Worm (Caenorhabditis elegans) whole organism, young adult: ENCODE measurements around the gene gcy-12.
A peak's percentile ranks its signal among the peaks of the same experiment; 100 is the strongest.

Experiments
- B0019.2 ChIP-seq: fragments of 200-800 bp; sonication (Bioruptor generic); conservative IDR thresholded peaks from 2 replicates; pipeline ENCODE4 v1.3.6; 2022; ENCODE audit warnings: missing genetic modification reagents, missing genetic modification characterization, missing compliant biosample characterization
- B0035.1 ChIP-seq: sonication (generic microtip); optimal IDR thresholded peaks from 2 replicates; lab custom pipeline; 2016; ENCODE audit warnings: missing genetic modification characterization, mild to moderate bottlenecking, missing compliant biosample characterization, missing genotype, missing genetic modification reagents
- B0261.1 ChIP-seq: sonication (generic microtip); optimal IDR thresholded peaks from 2 replicates; lab custom pipeline; 2016; ENCODE audit warnings: mild to moderate bottlenecking, missing genetic modification characterization, moderate library complexity, missing compliant biosample characterization
- F10E7.11 ChIP-seq: sonication (generic microtip); optimal IDR thresholded peaks from 2 replicates; lab custom pipeline; 2017; ENCODE audit warnings: mild to moderate bottlenecking, missing genetic modification characterization, moderate library complexity, missing compliant biosample characterization
- F33H1.4 ChIP-seq: fragments of 200-800 bp; sonication (Bioruptor generic); IDR thresholded peaks from 2 replicates; pipeline ENCODE4 v1.3.6; 2022; ENCODE audit warnings: missing genetic modification reagents, missing genetic modification characterization, missing compliant biosample characterization
- F39B2.1 ChIP-seq: fragments of 200-800 bp; sonication (Bioruptor generic); IDR thresholded peaks from 2 replicates; pipeline ENCODE4 v1.3.6; 2022; ENCODE audit warnings: missing genetic modification reagents, missing genetic modification characterization, missing compliant biosample characterization
- F57C9.4 ChIP-seq: sonication (generic microtip); optimal IDR thresholded peaks from 2 replicates; lab custom pipeline; 2017; ENCODE audit warnings: mild to moderate bottlenecking, missing genetic modification characterization, missing compliant biosample characterization
- T07F8.4 ChIP-seq: sonication (generic microtip); optimal IDR thresholded peaks from 2 replicates; lab custom pipeline; 2016; ENCODE audit warnings: mild to moderate bottlenecking, missing genetic modification characterization, moderate library complexity, missing compliant biosample characterization
- T26A5.8 ChIP-seq: sonication (generic microtip); optimal IDR thresholded peaks from 2 replicates; lab custom pipeline; 2016; ENCODE audit warnings: missing genetic modification characterization, missing compliant biosample characterization
- Y79H2A.3 ChIP-seq: fragments of 200-800 bp; sonication (Bioruptor generic); conservative IDR thresholded peaks from 2 replicates; pipeline ENCODE4 v1.3.6; 2022; ENCODE audit warnings: missing genetic modification reagents, missing genetic modification characterization, missing compliant biosample characterization
- Y95B8A.8 ChIP-seq: fragments of 200-800 bp; sonication (Bioruptor generic); IDR thresholded peaks from 2 replicates; pipeline ENCODE4 v1.3.6; 2022; ENCODE audit warnings: missing genetic modification reagents, missing genetic modification characterization, missing compliant biosample characterization
- ZK185.1 ChIP-seq: sonication (generic microtip); optimal IDR thresholded peaks from 2 replicates; lab custom pipeline; 2016; ENCODE audit warnings: mild to moderate bottlenecking, missing genetic modification characterization, missing compliant biosample characterization; ENCODE audit not compliant: poor library complexity, severe bottlenecking
- ama-1 ChIP-seq, 3 experiments: fragments of 150-350 bp in 1 of 3; sonication (generic microtip) in 2 of 3; optimal IDR thresholded peaks; 2 replicates each; lab custom pipeline; 2014 to 2018; ENCODE audit warnings: missing biosample characterization in 2 of 3, missing genetic modification characterization in 2 of 3, missing genetic modification reagents in 2 of 3
- atf-7 ChIP-seq: sonication (generic microtip); optimal IDR thresholded peaks from 2 replicates; lab custom pipeline; 2017; ENCODE audit warnings: mild to moderate bottlenecking, missing genetic modification characterization, missing compliant biosample characterization
- attf-5 ChIP-seq: fragments of 200-800 bp; sonication (Bioruptor generic); optimal IDR thresholded peaks from 2 replicates; lab custom pipeline; 2018; ENCODE audit warnings: mild to moderate bottlenecking, missing genetic modification characterization, missing compliant biosample characterization
- attf-6 ChIP-seq: fragments of 200-800 bp; sonication (Bioruptor generic); IDR thresholded peaks from 2 replicates; pipeline ENCODE4 v1.3.6; 2022; ENCODE audit warnings: missing genetic modification reagents, missing genetic modification characterization, missing compliant biosample characterization
- bed-2 ChIP-seq: fragments of 200-800 bp; sonication (Bioruptor generic); IDR thresholded peaks from 2 replicates; pipeline ENCODE4 v1.3.6; 2022; ENCODE audit warnings: missing genetic modification reagents, missing genetic modification characterization, missing compliant biosample characterization
- ccch-3 ChIP-seq: fragments of 200-800 bp; sonication (Bioruptor generic); optimal IDR thresholded peaks from 2 replicates; lab custom pipeline; 2018; ENCODE audit warnings: mild to moderate bottlenecking, missing genetic modification characterization, missing compliant biosample characterization
- cebp-2 ChIP-seq: fragments of 200-800 bp; sonication (Bioruptor generic); IDR thresholded peaks from 2 replicates; pipeline ENCODE4 v1.3.6; 2022; ENCODE audit warnings: missing genetic modification characterization, missing compliant biosample characterization
- ceh-100 ChIP-seq: fragments of 200-800 bp; sonication (Bioruptor generic); IDR thresholded peaks from 2 replicates; pipeline ENCODE4 v1.3.6; 2022; ENCODE audit warnings: missing genetic modification reagents, missing genetic modification characterization, missing compliant biosample characterization
- ceh-79 ChIP-seq: sonication (generic microtip); optimal IDR thresholded peaks from 2 replicates; lab custom pipeline; 2017; ENCODE audit warnings: mild to moderate bottlenecking, missing genetic modification characterization, missing compliant biosample characterization
- chd-7 ChIP-seq: sonication (generic microtip); optimal IDR thresholded peaks from 2 replicates; lab custom pipeline; 2016; ENCODE audit warnings: mild to moderate bottlenecking, missing genetic modification characterization, moderate library complexity, missing compliant biosample characterization
- die-1 ChIP-seq: sonication (generic microtip); optimal IDR thresholded peaks from 2 replicates; lab custom pipeline; 2016; ENCODE audit warnings: missing genotype, mild to moderate bottlenecking, missing genetic modification characterization, missing compliant biosample characterization
- dpff-1 ChIP-seq: sonication (generic microtip); optimal IDR thresholded peaks from 2 replicates; lab custom pipeline; 2017; ENCODE audit warnings: mild to moderate bottlenecking, missing genetic modification characterization, missing compliant biosample characterization
- egl-44 ChIP-seq: fragments of 200-800 bp; sonication (Bioruptor generic); IDR thresholded peaks from 2 replicates; pipeline ENCODE4 v1.3.6; 2022; ENCODE audit warnings: missing genetic modification reagents, missing genetic modification characterization, missing compliant biosample characterization
- egrh-3 ChIP-seq: fragments of 200-800 bp; sonication (Bioruptor generic); IDR thresholded peaks from 2 replicates; pipeline ENCODE4 v1.3.6; 2022; ENCODE audit warnings: missing genetic modification reagents, missing genetic modification characterization, missing compliant biosample characterization
- ets-4 ChIP-seq: fragments of 200-800 bp; sonication (Bioruptor generic); optimal IDR thresholded peaks from 2 replicates; lab custom pipeline; 2018; ENCODE audit warnings: mild to moderate bottlenecking, missing genetic modification characterization, missing compliant biosample characterization
- hlh-26 ChIP-seq: fragments of 200-800 bp; sonication (Bioruptor generic); conservative IDR thresholded peaks from 2 replicates; pipeline ENCODE4 v1.3.6; 2022; ENCODE audit warnings: missing genetic modification reagents, missing genetic modification characterization, missing compliant biosample characterization
- hmg-20 ChIP-seq: fragments of 200-800 bp; sonication (Bioruptor generic); IDR thresholded peaks from 2 replicates; pipeline ENCODE4 v1.3.6; 2022; ENCODE audit warnings: missing genetic modification reagents, missing genetic modification characterization, missing compliant biosample characterization
- lag-1 ChIP-seq: fragments of 200-800 bp; sonication (Bioruptor generic); IDR thresholded peaks from 2 replicates; pipeline ENCODE4 v1.3.6; 2022; ENCODE audit warnings: missing genetic modification reagents, missing genetic modification characterization, missing compliant biosample characterization
- lin-26 ChIP-seq: fragments of 200-800 bp; sonication (Bioruptor generic); IDR thresholded peaks from 2 replicates; pipeline ENCODE4 v1.3.6; 2022; ENCODE audit warnings: missing genetic modification reagents, missing genetic modification characterization, missing compliant biosample characterization
- lin-40 ChIP-seq: sonication (generic microtip); optimal IDR thresholded peaks from 2 replicates; lab custom pipeline; 2016; ENCODE audit warnings: missing genetic modification characterization, mild to moderate bottlenecking, missing compliant biosample characterization, missing genotype, missing genetic modification reagents
- lir-1 ChIP-seq: fragments of 200-800 bp; sonication (Bioruptor generic); conservative IDR thresholded peaks from 2 replicates; pipeline ENCODE4 v1.3.6; 2022; ENCODE audit warnings: missing genetic modification reagents, missing genetic modification characterization, missing compliant biosample characterization
- madf-8 ChIP-seq: fragments of 200-800 bp; sonication (Bioruptor generic); conservative IDR thresholded peaks from 2 replicates; pipeline ENCODE4 v1.3.6; 2022; ENCODE audit warnings: missing genetic modification reagents, missing genetic modification characterization, missing compliant biosample characterization
- nfya-1 ChIP-seq: sonication (generic microtip); optimal IDR thresholded peaks from 2 replicates; lab custom pipeline; 2017; ENCODE audit warnings: antibody characterized with exemption, missing compliant biosample characterization, missing genetic modification characterization, borderline replicate concordance; ENCODE audit not compliant: insufficient read depth
- nhr-120 ChIP-seq: fragments of 200-800 bp; sonication (Bioruptor generic); IDR thresholded peaks from 2 replicates; pipeline ENCODE4 v1.3.6; 2022; ENCODE audit warnings: missing genetic modification characterization, missing compliant biosample characterization
- rcor-1 ChIP-seq: fragments of 200-800 bp; sonication (Bioruptor generic); IDR thresholded peaks from 2 replicates; pipeline ENCODE4 v1.3.6; 2022; ENCODE audit warnings: missing genetic modification reagents, missing genetic modification characterization, missing compliant biosample characterization
- snpc-1.3 ChIP-seq: sonication (generic microtip); optimal IDR thresholded peaks from 2 replicates; lab custom pipeline; 2017; ENCODE audit warnings: missing genetic modification characterization, mild to moderate bottlenecking, missing compliant biosample characterization, antibody characterized with exemption, moderate library complexity, missing genotype, missing genetic modification reagents; ENCODE audit not compliant: insufficient read depth
- snpc-4 ChIP-seq, 5 experiments: fragments of 150-350 bp in 1 of 5; sonication (generic microtip) in 4 of 5; optimal IDR thresholded peaks; 2 replicates each; lab custom pipeline; 2014 to 2018; ENCODE audit warnings: missing genetic modification characterization in 5 of 5, missing biosample characterization in 3 of 5, antibody characterized with exemption in 2 of 5, mild to moderate bottlenecking in 2 of 5, missing compliant biosample characterization in 2 of 5, missing genotype in 2 of 5, moderate library complexity in 2 of 5, missing genetic modification reagents in 1 of 5
- tbp1 ChIP-seq: fragments of 200-800 bp; sonication (Bioruptor generic); optimal IDR thresholded peaks from 2 replicates; lab custom pipeline; 2018; ENCODE audit warnings: mild to moderate bottlenecking, missing genetic modification characterization, missing compliant biosample characterization
- unc-130 ChIP-seq: sonication (generic microtip); optimal IDR thresholded peaks from 2 replicates; lab custom pipeline; 2016; ENCODE audit warnings: missing genetic modification reagents, missing genetic modification characterization, missing compliant biosample characterization
- xnd-1 ChIP-seq: sonication (generic microtip); optimal IDR thresholded peaks from 2 replicates; lab custom pipeline; 2016; ENCODE audit warnings: missing genotype, missing genetic modification reagents, missing genetic modification characterization, missing compliant biosample characterization
- zim-3 ChIP-seq: sonication (generic microtip); optimal IDR thresholded peaks from 2 replicates; lab custom pipeline; 2017; ENCODE audit warnings: mild to moderate bottlenecking, missing genetic modification characterization, moderate library complexity, missing compliant biosample characterization
- ztf-22 ChIP-seq: fragments of 200-800 bp; sonication (Bioruptor generic); optimal IDR thresholded peaks from 2 replicates; lab custom pipeline; 2018; ENCODE audit warnings: mild to moderate bottlenecking, missing genetic modification characterization, moderate library complexity, missing compliant biosample characterization
- ztf-28 ChIP-seq: fragments of 200-800 bp; sonication (Bioruptor generic); IDR thresholded peaks from 2 replicates; pipeline ENCODE4 v1.3.6; 2022; ENCODE audit warnings: missing genetic modification reagents, missing genetic modification characterization, missing compliant biosample characterization
- ztf-6 ChIP-seq: fragments of 200-800 bp; sonication (Bioruptor generic); IDR thresholded peaks from 2 replicates; pipeline ENCODE4 v1.3.6; 2022; ENCODE audit warnings: missing genetic modification reagents, missing genetic modification characterization, missing compliant biosample characterization

gcy-12 gene

ce11 chrII:5358137-5358745 lies 46.4 kb downstream of the gcy-12 start, which contains the start of the genes F09E5.11 and bmy-1 (continued):
- TF ChIP-seq zim-3 (no peak), egl-44 (GFP tag; lab: Robert Waterston, UW) (peak; percentile 72; the same call in 1 of the 2 replicates), snpc-1.3 (tag; lab: Kevin White, UChicago) (no peak), lin-40 (tag; lab: Kevin White, UChicago) (peak; percentile 65), lag-1 (GFP tag; lab: Robert Waterston, UW) (no peak), xnd-1 (no peak), lir-1 (GFP tag; lab: Robert Waterston, UW) (peak; percentile 86), hlh-26 (GFP tag; lab: Robert Waterston, UW) (no peak), die-1 (tag; lab: Kevin White, UChicago) (peak; percentile 8), nfya-1 (tag; lab: Kevin White, UChicago) (no peak), B0035.1 (peak; percentile 9), ZK185.1 (tag; lab: Kevin White, UChicago) (peak; percentile 80), hmg-20 (peak; percentile 69; the same call in 1 of the 2 replicates), T07F8.4 (no peak), attf-6 (GFP tag; lab: Robert Waterston, UW) (no peak), B0019.2 (GFP tag; lab: Robert Waterston, UW) (peak; percentile 77; the same call in 1 of the 2 replicates), F39B2.1 (GFP tag; lab: Robert Waterston, UW) (no peak), chd-7 (tag; lab: Kevin White, UChicago) (peak; percentile 57), bed-2 (GFP tag; lab: Robert Waterston, UW) (peak; percentile 94), ztf-22 (GFP tag; lab: Kevin White, UChicago) (no peak), cebp-2 (no peak), ztf-28 (GFP tag; lab: Robert Waterston, UW) (peak; percentile 77), madf-8 (GFP tag; lab: Robert Waterston, UW) (peak; percentile 60), unc-130 (GFP tag; lab: Kevin White, UChicago) (peak; percentile 84), F10E7.11 (tag; lab: Kevin White, UChicago) (no peak), ets-4 (GFP tag; lab: Kevin White, UChicago) (peak; percentile 65), F57C9.4 (tag; lab: Kevin White, UChicago) (no peak), ccch-3 (GFP tag; lab: Kevin White, UChicago) (peak; percentile 74), T26A5.8 (no peak), attf-5 (peak; percentile 97), ceh-100 (GFP tag; lab: Robert Waterston, UW) (peak; percentile 80), Y95B8A.8 (GFP tag; lab: Robert Waterston, UW) (0 out of 2 replicates have a peak, but pooled peaks have one; percentile 48), tbp1 (GFP tag; lab: Kevin White, UChicago) (peak; percentile 64), ama-1 (optimal IDR thresholded peaks at IDR 0.05; lab: Kevin White, UChicago) (no peak), ama-1 (GFP tag; optimal IDR thresholded peaks at IDR 0.05; lab: Kevin White, UChicago) (no peak), lin-26 (GFP tag; lab: Robert Waterston, UW) (0 out of 2 replicates have a peak, but pooled peaks have one; percentile 34), nhr-120 (GFP tag; lab: Robert Waterston, UW) (no peak), atf-7 (tag; lab: Kevin White, UChicago) (peak; percentile 81), ceh-79 (tag; lab: Kevin White, UChicago) (no peak), snpc-4 (GFP tag; optimal IDR thresholded peaks at IDR 0.05; lab: Kevin White, UChicago) (peak; percentile 29), snpc-4 (tag; optimal IDR thresholded peaks at IDR 0.05; lab: Kevin White, UChicago) (peak in 3 of 4 experiments; percentile 44 to 66 (median 63)), F33H1.4 (GFP tag; lab: Robert Waterston, UW) (peak; percentile 64), Y79H2A.3 (GFP tag; lab: Robert Waterston, UW) (no peak), B0261.1 (peak; percentile 26), dpff-1 (tag; lab: Kevin White, UChicago) (no peak), rcor-1 (GFP tag; lab: Robert Waterston, UW) (peak; percentile 67; the same call in 1 of the 2 replicates), ztf-6 (GFP tag; lab: Robert Waterston, UW) (peak; percentile 30; the same call in 1 of the 2 replicates), egrh-3 (peak; percentile 72)
